Worm (Caenorhabditis elegans) whole organism, early embryonic: ENCODE measurements around the gene F56C4.2.

Experiments used
- B0310.2 ChIP-seq: sonication (generic microtip); optimal IDR thresholded peaks from 2 replicates; lab custom pipeline; 2016; ENCODE audit warnings: mild to moderate bottlenecking, missing genetic modification characterization, missing compliant biosample characterization
- F13C5.2 ChIP-seq: sonication (generic microtip); optimal IDR thresholded peaks from 2 replicates; lab custom pipeline; 2017; ENCODE audit warnings: mild to moderate bottlenecking, missing genetic modification characterization, inconsistent platforms, missing compliant biosample characterization
- ama-1 ChIP-seq: fragments of 150-350 bp; optimal IDR thresholded peaks from 2 replicates; lab custom pipeline; 2014
- flt-1 ChIP-seq: fragments of 200-800 bp; sonication (Bioruptor generic); IDR thresholded peaks from 2 replicates; pipeline ENCODE4 v1.3.6; 2022; ENCODE audit warnings: missing genetic modification characterization, missing compliant biosample characterization
- hmbx-1 ChIP-seq: sonication (generic microtip); optimal IDR thresholded peaks from 2 replicates; lab custom pipeline; 2016; ENCODE audit warnings: mild to moderate bottlenecking, missing genetic modification characterization, missing compliant biosample characterization
- hmg-4 ChIP-seq: fragments of 200-800 bp; sonication (Bioruptor generic); optimal IDR thresholded peaks from 2 replicates; lab custom pipeline; 2018; ENCODE audit warnings: mild to moderate bottlenecking, missing genetic modification characterization, missing compliant biosample characterization
- pes-1 ChIP-seq: fragments of 200-800 bp; sonication (Bioruptor generic); IDR thresholded peaks from 2 replicates; pipeline ENCODE4 v1.3.6; 2022; ENCODE audit warnings: missing genetic modification reagents, missing genetic modification characterization, missing compliant biosample characterization
- tbx-11 ChIP-seq: fragments of 200-800 bp; sonication (Bioruptor generic); IDR thresholded peaks from 2 replicates; pipeline ENCODE4 v1.3.6; 2022; ENCODE audit warnings: missing genetic modification characterization, missing compliant biosample characterization
- tra-4 ChIP-seq: sonication (generic microtip); optimal IDR thresholded peaks from 2 replicates; lab custom pipeline; 2017; ENCODE audit warnings: missing genetic modification characterization, missing compliant biosample characterization

ce11 chrIV:10661072-10661471, 22.0 kb downstream of the F56C4.2 start:
- TF ChIP-seq tbx-11 (no peak), hmg-4 (GFP tag; lab: Kevin White, UChicago) (no peak), ama-1 (lab: Kevin White, UChicago) (no peak), F13C5.2 (tag; lab: Kevin White, UChicago) (no peak), B0310.2 (no peak), flt-1 (no peak), tra-4 (tag; lab: Kevin White, UChicago) (no peak), hmbx-1 (no peak), pes-1 (GFP tag; lab: Robert Waterston, UW) (no peak)
